Fruit fly (Drosophila melanogaster) whole organism: ENCODE measurements around the gene cocoon.

Experiments used
- CG8478 ChIP-seq: fragments of >200 bp; optimal IDR thresholded peaks from 2 replicates; lab custom pipeline; 2018; ENCODE audit warnings: inconsistent platforms
- Dll ChIP-seq: fragments of >200 bp; optimal IDR thresholded peaks from 2 replicates; lab custom pipeline; 2017
- EcR ChIP-seq, 2 experiments: fragments of >200 bp; optimal IDR thresholded peaks; 2 replicates each; lab custom pipeline; 2017; ENCODE audit warnings: missing biosample characterization in 2 of 2, missing genetic modification characterization in 2 of 2, missing genetic modification reagents in 2 of 2
- pan ChIP-seq: fragments of >200 bp; optimal IDR thresholded peaks from 2 replicates; lab custom pipeline; 2017
- psq ChIP-seq: fragments of >200 bp; optimal IDR thresholded peaks from 2 replicates; lab custom pipeline; 2017
- usp ChIP-seq: fragments of >200 bp; optimal IDR thresholded peaks from 2 replicates; lab custom pipeline; 2017; ENCODE audit warnings: missing biosample characterization, missing genetic modification characterization, mixed read lengths

Gene cocoon

dm6 chr3L:15511688-15512250 lies 37.9 kb upstream of the cocoon start:
- TF ChIP-seq usp (GFP tag; lab: Kevin White, UChicago) (no peak), psq (no peak), pan (no peak), EcR (GFP tag; optimal IDR thresholded peaks at IDR 0.05; lab: Kevin White, UChicago) (no peak), Dll (lab: Kevin White, UChicago) (no peak), CG8478 (no peak)

dm6 chr3L:15510787-15511186 lies 36.9 kb upstream of the cocoon start, which contains the start of gene MsrA:
TSS of gene MsrA (plus strand) at chr3L:15511052.
- TF ChIP-seq pan: no peak
- TF ChIP-seq psq: no peak

- TF ChIP-seq pan (no peak), EcR (GFP tag; optimal IDR thresholded peaks at IDR 0.05; lab: Kevin White, UChicago) (no peak), CG8478 (no peak)
Measured at dm6 chr3L:15509398-15509797, 35.5 kb upstream of the cocoon start, which contains the start of the genes gdl and gdl-ORF39. TSS of gene gdl (plus strand) at chr3L:15509445. TSS of gene gdl-ORF39 (plus strand) at chr3L:15509445.

- TF ChIP-seq EcR (GFP tag; optimal IDR thresholded peaks at IDR 0.05; lab: Kevin White, UChicago) (no peak), psq (no peak), usp (GFP tag; lab: Kevin White, UChicago) (no peak), Dll (lab: Kevin White, UChicago) (no peak), CG8478 (no peak), pan (no peak)
Measured at dm6 chr3L:15508750-15509149, 34.8 kb upstream of the cocoon start, which contains the start of gene Z600. TSS of gene Z600 (plus strand) at chr3L:15509061.

dm6 chr3L:15508233-15508632 lies 34.3 kb upstream of the cocoon start, which contains the start of gene CG7841:
TSS of gene CG7841 (minus strand) at chr3L:15508252.
- TF ChIP-seq Dll (lab: Kevin White, UChicago): no peak
- peak in 1 of 2 experiments; percentile 54 for TF ChIP-seq EcR (GFP tag; optimal IDR thresholded peaks at IDR 0.05; lab: Kevin White, UChicago)

- peak in 1 of 2 experiments; percentile 3 for TF ChIP-seq EcR (GFP tag; optimal IDR thresholded peaks at IDR 0.05; lab: Kevin White, UChicago)
- no peak for TF ChIP-seq pan
Measured at dm6 chr3L:15507148-15507896, 33.4 kb upstream of the cocoon start.

dm6 chr3L:15506174-15506926 lies 32.4 kb upstream of the cocoon start:
- no peak for TF ChIP-seq pan
- no peak for TF ChIP-seq Dll (lab: Kevin White, UChicago)
- no peak for TF ChIP-seq psq
- no peak for TF ChIP-seq usp (GFP tag; lab: Kevin White, UChicago)

- TF ChIP-seq usp (GFP tag; lab: Kevin White, UChicago) (no peak), EcR (GFP tag; optimal IDR thresholded peaks at IDR 0.05; lab: Kevin White, UChicago) (no peak), CG8478 (no peak), pan (no peak)
Measured at dm6 chr3L:15504687-15505086, 30.8 kb upstream of the cocoon start, which contains the start of gene CG7857. TSS of gene CG7857 (minus strand) at chr3L:15504894.

dm6 chr3L:15502256-15502655 lies 28.3 kb upstream of the cocoon start:
- TF ChIP-seq pan (no peak), Dll (lab: Kevin White, UChicago) (no peak), EcR (GFP tag; optimal IDR thresholded peaks at IDR 0.05; lab: Kevin White, UChicago) (no peak), usp (GFP tag; lab: Kevin White, UChicago) (no peak), CG8478 (no peak), psq (no peak)

dm6 chr3L:15501646-15501972 lies 27.7 kb upstream of the cocoon start:
- TF ChIP-seq usp (GFP tag; lab: Kevin White, UChicago): no peak
- TF ChIP-seq CG8478: no peak

dm6 chr3L:15500813-15501645 lies 27.1 kb upstream of the cocoon start, which contains the start of gene CG7272:
TSS of gene CG7272 (plus strand) at chr3L:15500938.
- TF ChIP-seq pan: no peak
- TF ChIP-seq EcR (GFP tag; optimal IDR thresholded peaks at IDR 0.05; lab: Kevin White, UChicago): no peak
- TF ChIP-seq usp (GFP tag; lab: Kevin White, UChicago): no peak
- no peak for TF ChIP-seq psq
- TF ChIP-seq CG8478: no peak
- TF ChIP-seq Dll (lab: Kevin White, UChicago): no peak

dm6 chr3L:15498745-15499144 lies 24.8 kb upstream of the cocoon start, which contains the start of gene CG7275:
TSS of gene CG7275 (plus strand) at chr3L:15498959.
- no peak for TF ChIP-seq EcR (GFP tag; optimal IDR thresholded peaks at IDR 0.05; lab: Kevin White, UChicago)
- TF ChIP-seq pan: no peak
- TF ChIP-seq psq: no peak
- no peak for TF ChIP-seq usp (GFP tag; lab: Kevin White, UChicago)
- no peak for TF ChIP-seq Dll (lab: Kevin White, UChicago)
- TF ChIP-seq CG8478: no peak
